Fruit fly (Drosophila melanogaster): ENCODE measurements around the gene Smg6.

The Smg6 gene

dm6 chr3R:25032686-25033085, 579 bp downstream of the Smg6 start:
- TF ChIP-seq cnc (optimal IDR thresholded peaks at IDR 0.05) (peak in 1 of 2 experiments; percentile 56), CG5204 (GFP tag; optimal IDR thresholded peaks at IDR 0.05) (no peak), Hr96 (GFP tag; optimal IDR thresholded peaks at IDR 0.05) (no peak)

- TF ChIP-seq CG11617 (GFP tag; optimal IDR thresholded peaks at IDR 0.05): peak; percentile 74
- peak; percentile 34 for TF ChIP-seq Mnt (GFP tag; optimal IDR thresholded peaks at IDR 0.05)
- TF ChIP-seq kay (GFP tag; ENCODE audit: borderline replicate concordance): peak; percentile 95
- no peak for TF ChIP-seq Crg-1 (GFP tag; optimal IDR thresholded peaks at IDR 0.05)
- TF ChIP-seq CG14711 (tag; optimal IDR thresholded peaks at IDR 0.05): peak; percentile 8
- TF ChIP-seq Clk (GFP tag; optimal IDR thresholded peaks at IDR 0.05): no peak
- TF ChIP-seq Hr96 (GFP tag; optimal IDR thresholded peaks at IDR 0.05): no peak
- TF ChIP-seq tj (GFP tag; optimal IDR thresholded peaks at IDR 0.05): peak; percentile 10
- TF ChIP-seq toe (GFP tag; optimal IDR thresholded peaks at IDR 0.05): no peak
- TF ChIP-seq CG12768 (GFP tag; optimal IDR thresholded peaks at IDR 0.05): peak; percentile 40
- peak; percentile 41 for TF ChIP-seq pad (GFP tag; optimal IDR thresholded peaks at IDR 0.05)
- TF ChIP-seq CG33017 (tag; optimal IDR thresholded peaks at IDR 0.05): no peak
- TF ChIP-seq CG7045 (GFP tag; optimal IDR thresholded peaks at IDR 0.05): peak; percentile 28
- TF ChIP-seq CG7101 (tag; optimal IDR thresholded peaks at IDR 0.05): peak; percentile 42
Observed at dm6 chr3R:25027281-25028219, 5.7 kb downstream of the Smg6 start.

dm6 chr3R:25024895-25025557, 8.2 kb downstream of the Smg6 start, which contains the start of the genes EMC6 and Hr96:
EMC6 (minus strand) TSS chr3R:25025017.
Hr96 (plus strand) TSS chr3R:25025235.
- TF ChIP-seq toe (GFP tag; optimal IDR thresholded peaks at IDR 0.05) (no peak), CG7101 (tag; optimal IDR thresholded peaks at IDR 0.05) (peak; percentile 92), bab1 (GFP tag; optimal IDR thresholded peaks at IDR 0.05) (peak; percentile 94), cnc (optimal IDR thresholded peaks at IDR 0.05) (no peak), Hr96 (GFP tag; optimal IDR thresholded peaks at IDR 0.05) (no peak), CG12768 (GFP tag; optimal IDR thresholded peaks at IDR 0.05) (peak; percentile 88), cic (GFP tag; optimal IDR thresholded peaks at IDR 0.05) (peak; percentile 67), kay (GFP tag; ENCODE audit: borderline replicate concordance) (no peak), CG1620 (GFP tag; optimal IDR thresholded peaks at IDR 0.05) (peak; percentile 93), CG14711 (tag; optimal IDR thresholded peaks at IDR 0.05) (peak; percentile 83), ovo (GFP tag; optimal IDR thresholded peaks at IDR 0.05) (peak; percentile 65), Crg-1 (GFP tag; optimal IDR thresholded peaks at IDR 0.05) (peak; percentile 80), CG5204 (GFP tag; optimal IDR thresholded peaks at IDR 0.05) (no peak), Mnt (GFP tag; optimal IDR thresholded peaks at IDR 0.05) (peak; percentile 85), CG7045 (GFP tag; optimal IDR thresholded peaks at IDR 0.05) (peak; percentile 89), Clk (GFP tag; optimal IDR thresholded peaks at IDR 0.05) (peak; percentile 85), CG11617 (GFP tag; optimal IDR thresholded peaks at IDR 0.05) (peak; percentile 92), pad (GFP tag; optimal IDR thresholded peaks at IDR 0.05) (peak; percentile 74), CG33017 (tag; optimal IDR thresholded peaks at IDR 0.05) (peak; percentile 91), tj (GFP tag; optimal IDR thresholded peaks at IDR 0.05) (peak; percentile 67)

DNA sequence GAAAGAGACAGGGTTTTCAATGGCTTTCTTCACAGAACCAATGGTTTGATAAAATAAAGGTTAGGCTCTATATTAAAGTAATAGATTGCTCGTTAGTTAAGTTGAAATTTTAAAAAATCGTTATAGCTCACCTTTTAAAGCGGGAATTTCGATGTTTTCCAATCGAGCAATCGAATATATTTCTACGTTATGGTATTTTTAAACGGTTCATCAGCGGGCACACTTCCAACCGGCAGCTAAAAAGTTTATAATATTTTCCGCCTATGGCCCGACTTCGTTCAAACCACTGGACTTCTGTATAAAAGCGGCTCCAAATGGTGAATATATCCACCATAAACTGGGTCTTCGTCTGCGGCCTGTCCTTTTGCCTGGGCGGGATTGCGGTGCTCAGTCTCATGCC, 10.2 kb downstream of the Smg6 start, which contains the start of gene beta4GalT7:
Gene beta4GalT7 (plus strand): TSS at position 201 of the 400 bp plus-strand sequence.
- TF ChIP-seq Hr96 (GFP tag; optimal IDR thresholded peaks at IDR 0.05): no peak
- TF ChIP-seq bab1 (GFP tag; optimal IDR thresholded peaks at IDR 0.05): no peak
- TF ChIP-seq CG14711 (tag; optimal IDR thresholded peaks at IDR 0.05): no peak
- no peak for TF ChIP-seq tj (GFP tag; optimal IDR thresholded peaks at IDR 0.05)
- TF ChIP-seq Mnt (GFP tag; optimal IDR thresholded peaks at IDR 0.05): no peak
- no peak for TF ChIP-seq Clk (GFP tag; optimal IDR thresholded peaks at IDR 0.05)

DNA sequence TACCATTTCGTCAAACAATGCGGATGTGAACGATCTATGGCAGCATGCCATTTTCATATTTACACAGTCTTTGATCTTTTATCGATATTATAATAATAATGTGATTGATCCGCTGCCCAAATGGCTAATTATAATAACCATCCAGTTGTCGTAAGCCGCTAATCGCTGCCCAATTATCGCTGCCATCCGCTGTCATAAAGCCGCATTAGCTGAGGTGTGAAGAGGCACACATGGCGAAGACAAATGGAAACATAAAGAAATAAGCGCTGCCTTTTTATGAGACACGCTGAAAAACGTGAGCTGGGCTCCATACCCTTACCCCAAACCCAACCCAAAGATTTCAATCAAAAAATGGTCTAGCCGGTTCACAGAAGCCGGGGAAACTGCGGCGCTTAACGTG, 21.2 kb downstream of the Smg6 start:
- no peak for TF ChIP-seq CG33017 (tag; optimal IDR thresholded peaks at IDR 0.05)
- no peak for TF ChIP-seq CG1620 (GFP tag; optimal IDR thresholded peaks at IDR 0.05)
- no peak for TF ChIP-seq CG7101 (tag; optimal IDR thresholded peaks at IDR 0.05)
- no peak for TF ChIP-seq CG5204 (GFP tag; optimal IDR thresholded peaks at IDR 0.05)
- no peak for TF ChIP-seq bab1 (GFP tag; optimal IDR thresholded peaks at IDR 0.05)
- no peak for TF ChIP-seq ovo (GFP tag; optimal IDR thresholded peaks at IDR 0.05)
- TF ChIP-seq Mnt (GFP tag; optimal IDR thresholded peaks at IDR 0.05): no peak
- TF ChIP-seq CG11617 (GFP tag; optimal IDR thresholded peaks at IDR 0.05): no peak
- TF ChIP-seq cnc (optimal IDR thresholded peaks at IDR 0.05): no peak
- no peak for TF ChIP-seq CG14711 (tag; optimal IDR thresholded peaks at IDR 0.05)
- no peak for TF ChIP-seq Hr96 (GFP tag; optimal IDR thresholded peaks at IDR 0.05)
- TF ChIP-seq pad (GFP tag; optimal IDR thresholded peaks at IDR 0.05): no peak
- no peak for TF ChIP-seq CG7045 (GFP tag; optimal IDR thresholded peaks at IDR 0.05)
- TF ChIP-seq cic (GFP tag; optimal IDR thresholded peaks at IDR 0.05): no peak
- no peak for TF ChIP-seq CG12768 (GFP tag; optimal IDR thresholded peaks at IDR 0.05)
- TF ChIP-seq Clk (GFP tag; optimal IDR thresholded peaks at IDR 0.05): no peak
- no peak for TF ChIP-seq kay (GFP tag; ENCODE audit: borderline replicate concordance)
- no peak for TF ChIP-seq tj (GFP tag; optimal IDR thresholded peaks at IDR 0.05)

Measured in whole organism, adult.